Fruit fly (Drosophila melanogaster) S2 (cell line): ENCODE measurements around the gene spn-D.

Source experiments
- CG8478 ChIP-seq: fragments of >200 bp; optimal IDR thresholded peaks from 2 replicates; lab custom pipeline; 2018
- CTCF ChIP-seq, 2 experiments: fragments of >200 bp; optimal IDR thresholded peaks; 2 replicates each; lab custom pipeline; 2018

DNA sequence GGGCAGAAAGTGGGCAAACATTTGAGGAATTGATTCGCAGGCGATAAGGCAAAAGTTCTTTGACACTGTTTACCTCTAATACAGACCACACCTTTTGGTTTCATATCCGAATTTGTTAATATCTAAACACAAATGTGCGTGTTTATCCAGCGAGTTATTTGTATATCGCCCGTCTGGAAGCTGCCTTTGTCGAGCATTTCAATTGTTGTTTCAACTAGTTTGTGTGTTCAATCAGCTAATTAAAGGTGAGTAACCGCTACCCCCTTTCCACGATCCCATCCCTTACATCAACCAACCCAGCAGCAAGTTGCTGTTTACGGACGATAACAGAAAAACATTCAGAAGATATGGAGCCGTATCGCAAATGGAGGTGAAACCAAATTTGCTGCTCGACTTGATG, 34.1 kb upstream of the spn-D start:
- TF ChIP-seq CG8478 (no peak), CTCF (optimal IDR thresholded peaks at IDR 0.05; lab: Kevin White, UChicago) (no peak)
